Fruit fly (Drosophila melanogaster): ENCODE measurements around the gene TTLL5.

The TTLL5 gene

DNA sequence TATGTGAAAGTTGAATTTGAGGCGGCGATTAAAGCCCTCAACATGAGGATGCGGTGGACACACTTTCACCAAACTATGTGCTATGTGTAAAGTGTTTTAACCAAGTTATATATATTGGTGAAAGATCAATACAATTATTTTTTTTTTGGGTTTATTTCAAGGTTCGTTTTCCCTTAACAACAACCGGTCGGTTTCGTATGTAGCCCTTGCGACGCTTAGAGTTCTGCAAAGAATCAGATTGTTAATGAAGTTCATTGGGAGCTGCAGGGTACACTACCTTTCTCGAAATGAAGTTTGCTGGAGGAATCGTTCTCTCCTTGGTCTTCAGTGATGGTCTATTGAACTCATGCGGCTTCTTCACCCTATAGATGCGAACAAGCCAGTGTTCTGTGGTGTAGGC is 55.9 kb downstream of the TTLL5 start:
- TF ChIP-seq psq (optimal IDR thresholded peaks at IDR 0.05), result no peak
- no peak for TF ChIP-seq insv (optimal IDR thresholded peaks at IDR 0.05)
- no peak for TF ChIP-seq Sin3A (optimal IDR thresholded peaks at IDR 0.05)
- no peak for TF ChIP-seq Myc (optimal IDR thresholded peaks at IDR 0.05)
- no peak for TF ChIP-seq h (optimal IDR thresholded peaks at IDR 0.05)
- TF ChIP-seq ttk (optimal IDR thresholded peaks at IDR 0.05), result no peak

DNA sequence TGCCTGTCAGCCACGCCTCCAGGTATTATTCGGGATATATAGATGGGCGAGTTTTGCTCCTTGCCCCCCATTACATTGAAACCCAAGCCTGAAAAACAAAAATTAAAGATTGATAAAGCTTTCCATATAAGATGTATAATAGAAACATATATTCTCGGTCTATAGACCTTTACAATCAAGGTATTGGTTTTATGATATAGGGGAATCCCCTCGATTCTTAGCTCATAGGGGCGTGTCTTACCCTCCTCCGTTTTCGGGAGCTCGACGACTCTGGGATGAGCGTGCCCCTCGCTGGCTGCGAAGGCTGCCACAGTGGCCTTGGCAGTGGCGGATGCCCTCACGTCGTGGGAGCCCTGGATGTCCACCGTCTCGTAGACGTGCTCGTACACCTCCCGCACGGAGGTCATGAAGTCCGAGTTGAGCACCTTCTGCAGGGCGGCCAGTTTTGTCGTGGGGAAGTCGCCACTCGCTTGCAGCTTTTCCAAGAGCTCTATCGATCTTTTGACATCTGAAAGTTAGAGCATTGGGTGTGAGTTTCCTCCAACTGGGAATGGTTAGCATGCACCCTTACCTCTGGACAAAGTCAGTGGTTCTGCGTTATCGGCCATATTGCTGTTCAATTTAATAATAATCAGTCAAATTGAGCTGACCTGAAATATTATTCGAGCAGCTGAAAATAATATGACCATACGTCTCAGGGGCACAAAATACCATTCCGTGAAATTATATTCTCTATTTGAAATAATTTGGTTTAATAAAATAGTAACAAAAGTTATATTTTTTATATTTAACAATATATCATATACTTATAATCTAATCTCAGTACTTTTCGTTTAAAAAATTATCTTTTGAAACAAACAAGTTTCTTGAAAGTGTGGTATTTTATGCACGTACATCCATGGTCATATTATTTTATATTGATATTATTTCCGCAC is 57.5 kb downstream of the TTLL5 start, which contains the start of the genes veli and PQBP1:
veli (minus strand) TSS at position 685 of the 935 bp plus-strand sequence.
PQBP1 (plus strand) TSS at position 885 of the 935 bp plus-strand sequence.
- no peak for TF ChIP-seq Myc (optimal IDR thresholded peaks at IDR 0.05)
- TF ChIP-seq Sin3A (optimal IDR thresholded peaks at IDR 0.05), result no peak
- no peak for TF ChIP-seq psq (optimal IDR thresholded peaks at IDR 0.05)
- no peak for TF ChIP-seq ttk (optimal IDR thresholded peaks at IDR 0.05)
- TF ChIP-seq h (optimal IDR thresholded peaks at IDR 0.05), result no peak
- TF ChIP-seq insv (optimal IDR thresholded peaks at IDR 0.05), result no peak

All from Kc167 (cell line).